Worm (Caenorhabditis elegans) whole organism, dauer: ENCODE results near the gene K08H10.10.
"Not testable (repeated sequence)": the region's sequence is repeated elsewhere in the genome, so short reads cannot be mapped to it uniquely, and the experiment has no call there.

Experiments
- unc-62 ChIP-seq: sonication (generic microtip); optimal IDR thresholded peaks from 2 replicates; lab custom pipeline; 2017; ENCODE audit warnings: missing biosample characterization, missing genetic modification reagents, missing genetic modification characterization

The K08H10.10 gene

DNA sequence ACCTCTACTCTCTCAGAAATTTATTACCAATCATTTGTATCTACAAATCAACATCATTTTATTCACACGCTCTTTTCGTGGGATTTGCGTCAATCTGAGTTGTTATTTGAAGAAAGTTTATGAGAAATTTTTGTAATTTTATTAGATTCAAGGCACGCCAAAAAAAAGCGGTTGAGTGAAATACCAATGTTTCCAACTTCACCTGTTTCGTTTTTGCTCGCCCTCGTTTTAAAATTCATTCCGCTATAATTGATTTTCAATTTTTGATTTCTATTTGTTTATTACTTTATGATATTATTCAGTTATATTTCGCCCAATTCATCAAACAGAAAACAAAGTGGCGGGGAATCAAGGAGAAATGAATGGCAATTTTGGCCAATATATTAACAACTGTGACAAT is at the start of gene K08H10.10:
Gene K08H10.10 (plus strand): TSS at position 301 of the 400 bp plus-strand sequence.
- no peak for TF ChIP-seq unc-62 (GFP tag; lab: Kevin White, UChicago)

DNA sequence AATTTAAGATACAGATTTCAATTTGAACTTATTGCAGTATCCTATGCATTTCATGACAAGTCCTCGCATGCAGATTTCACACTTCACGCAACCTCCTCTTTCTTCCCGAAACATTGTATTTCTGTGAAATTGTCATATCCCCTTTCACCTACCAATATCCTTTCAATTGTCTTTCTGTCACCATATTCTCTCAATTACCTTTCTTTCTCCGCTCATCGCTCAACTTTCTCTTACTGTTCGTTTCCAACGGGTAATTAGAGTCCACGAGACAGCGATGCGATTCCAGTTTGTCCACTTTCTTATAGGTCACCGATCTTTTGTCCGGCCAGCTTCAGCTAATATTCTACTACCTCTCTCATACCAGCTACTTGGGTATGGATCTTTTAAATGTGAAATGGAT is 48.5 kb upstream of the K08H10.10 start, which contains the start of gene mam-5:
Gene mam-5 (plus strand): TSS at position 304 of the 400 bp plus-strand sequence.
- no peak for TF ChIP-seq unc-62 (GFP tag; lab: Kevin White, UChicago)

DNA sequence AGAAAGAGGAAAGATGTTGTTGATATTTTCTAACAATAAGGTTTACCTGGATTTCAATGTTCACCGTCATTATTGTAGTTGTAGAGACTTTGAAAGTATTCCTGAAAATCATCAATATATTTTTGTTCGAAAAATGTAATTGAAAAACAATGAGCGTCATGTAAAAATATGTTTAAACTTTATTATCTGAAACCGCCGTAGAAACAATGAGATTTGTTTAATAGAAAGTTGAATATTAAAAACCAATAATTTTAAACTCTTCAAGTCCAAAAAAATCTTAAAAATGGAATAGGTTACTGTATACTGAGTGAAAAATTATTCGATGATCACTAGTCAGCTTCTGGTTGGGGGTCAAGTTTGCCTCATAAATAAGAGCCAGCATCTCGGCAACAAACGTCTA is 42.6 kb upstream of the K08H10.10 start, which contains the start of gene anmt-3:
Gene anmt-3 (minus strand): TSS at position 101 of the 400 bp plus-strand sequence.
- TF ChIP-seq unc-62 (GFP tag; lab: Kevin White, UChicago): no peak

DNA sequence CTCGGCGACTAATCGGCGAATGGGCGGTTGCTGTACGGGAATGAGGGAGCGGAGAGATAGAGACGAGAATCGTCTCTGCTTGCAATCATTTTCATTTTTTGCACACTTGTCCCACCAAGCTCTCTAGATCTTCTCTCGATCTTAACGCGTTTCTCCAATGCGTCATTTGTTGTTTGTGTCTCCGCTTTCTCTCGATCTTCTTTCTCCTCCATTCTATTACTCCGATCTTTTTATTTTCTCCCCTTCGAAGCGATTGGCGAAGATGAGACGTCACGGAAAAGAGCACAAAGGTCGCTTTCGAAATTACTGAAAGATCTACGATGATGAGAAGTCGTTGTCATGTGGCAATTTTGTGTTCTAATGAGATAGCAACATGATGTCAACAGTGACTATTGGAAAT is 42.2 kb upstream of the K08H10.10 start:
- TF ChIP-seq unc-62 (GFP tag; lab: Kevin White, UChicago): no peak

DNA sequence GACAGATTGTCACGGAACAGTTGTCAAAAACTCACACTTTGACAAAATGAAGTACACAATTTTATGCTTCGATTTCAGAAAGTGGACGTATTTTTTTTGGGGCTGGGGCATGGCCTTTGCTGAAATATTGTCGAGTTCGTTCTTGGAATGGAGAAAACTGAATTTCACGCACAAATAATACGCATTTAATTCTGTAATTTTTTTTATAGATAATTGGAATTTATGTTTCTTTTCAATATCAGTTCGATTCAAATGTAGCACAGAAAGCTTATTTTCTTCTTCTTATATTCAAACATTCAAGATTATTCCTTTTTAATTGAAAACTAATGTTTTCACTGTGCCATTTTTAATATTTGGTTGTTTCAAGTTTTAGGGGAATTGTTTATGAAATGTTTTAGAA is 40.5 kb upstream of the K08H10.10 start, which contains the start of gene T07C12.10:
Gene T07C12.10 (minus strand): TSS at position 101 of the 400 bp plus-strand sequence.
- TF ChIP-seq unc-62 (GFP tag; lab: Kevin White, UChicago): no peak

DNA sequence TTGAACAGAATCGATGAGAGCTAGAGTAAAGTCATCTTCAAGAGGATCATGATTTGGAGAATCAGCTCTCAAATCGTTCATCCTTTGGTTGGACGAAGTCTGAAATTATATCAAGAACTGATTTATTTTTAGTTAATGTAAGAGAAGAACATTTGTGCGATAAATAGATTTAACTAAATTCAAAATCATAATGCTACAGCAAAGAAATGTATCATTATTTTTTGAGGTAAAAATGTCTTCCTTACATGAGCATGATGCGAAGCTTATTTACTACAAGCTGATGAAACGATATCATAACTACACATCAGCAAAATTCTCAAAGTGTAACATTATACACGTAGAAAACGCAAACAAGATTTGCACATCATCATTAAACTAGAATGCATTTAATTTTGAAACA is 38.5 kb upstream of the K08H10.10 start, which contains the start of gene madf-4:
Gene madf-4 (minus strand): TSS at position 101 of the 400 bp plus-strand sequence.
- no peak for TF ChIP-seq unc-62 (GFP tag; lab: Kevin White, UChicago)

DNA sequence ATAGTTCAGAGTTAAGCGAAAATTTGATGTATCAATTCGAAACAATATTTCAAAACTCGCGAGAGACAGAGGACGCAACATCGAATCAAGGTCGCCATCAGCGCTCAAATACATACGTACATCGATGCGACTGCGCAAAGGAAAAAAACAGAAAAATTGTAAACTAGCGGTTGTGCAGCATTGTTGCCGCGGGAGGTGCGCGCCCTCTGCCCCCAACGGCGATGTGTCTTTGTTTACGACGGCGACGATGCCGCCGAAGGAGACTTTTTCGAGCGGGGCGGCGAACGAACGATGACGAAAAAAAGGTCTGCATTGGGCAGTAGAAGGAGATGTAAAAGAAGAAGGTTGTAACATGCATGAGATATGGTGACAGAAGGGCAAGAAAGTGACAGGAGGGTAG is 37.9 kb upstream of the K08H10.10 start:
- no peak for TF ChIP-seq unc-62 (GFP tag; lab: Kevin White, UChicago)

DNA sequence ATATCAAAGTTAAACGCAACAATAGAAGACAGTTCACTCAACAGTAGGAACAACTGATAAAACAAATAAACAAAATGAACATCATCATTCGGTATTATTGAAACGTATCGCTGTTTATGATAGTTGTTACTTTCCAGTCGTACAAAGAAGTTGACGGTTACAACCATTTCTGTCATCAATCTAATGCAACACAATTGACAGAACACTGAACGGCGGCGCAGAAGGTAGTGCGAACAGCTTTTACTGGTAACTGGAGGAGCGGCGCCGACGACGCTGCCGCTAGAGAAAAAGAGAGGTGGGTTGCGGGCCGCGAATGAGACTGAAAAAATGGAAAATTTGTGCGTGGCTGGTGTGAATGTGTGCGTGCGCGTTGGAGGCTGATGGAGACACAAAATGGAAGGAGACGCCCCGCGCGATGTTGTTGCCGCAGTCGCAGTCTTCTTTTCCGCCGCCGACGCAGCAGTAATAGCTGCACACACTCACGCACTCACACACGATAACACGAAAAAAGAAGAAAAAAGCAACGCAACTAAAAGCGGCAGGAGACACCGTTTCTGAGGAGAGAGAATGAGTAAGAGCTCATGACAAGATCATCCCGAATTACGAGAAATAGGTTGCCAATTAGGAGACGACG is 36.6 kb upstream of the K08H10.10 start:
- no peak for TF ChIP-seq unc-62 (GFP tag; lab: Kevin White, UChicago)

DNA sequence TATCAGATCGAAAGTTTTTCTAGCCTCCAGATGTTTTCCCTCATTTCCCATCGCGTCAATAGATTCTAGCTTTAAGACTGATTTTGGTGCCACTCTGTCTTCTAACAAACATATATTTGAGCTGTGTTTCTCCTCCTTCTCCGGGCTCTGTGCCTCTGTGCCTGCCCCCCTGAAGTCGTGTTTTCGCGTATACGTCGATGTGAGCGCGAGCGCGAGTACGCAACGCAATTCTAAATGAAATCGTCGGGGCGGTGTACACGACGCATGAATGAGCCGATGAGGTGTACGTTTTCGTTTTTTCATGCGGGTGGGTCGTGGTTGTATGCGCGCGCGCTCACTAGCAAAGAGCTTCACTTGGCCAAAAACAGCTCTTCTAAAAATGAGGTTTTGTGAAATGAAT is 35.0 kb upstream of the K08H10.10 start:
- TF ChIP-seq unc-62 (GFP tag; lab: Kevin White, UChicago): no peak

DNA sequence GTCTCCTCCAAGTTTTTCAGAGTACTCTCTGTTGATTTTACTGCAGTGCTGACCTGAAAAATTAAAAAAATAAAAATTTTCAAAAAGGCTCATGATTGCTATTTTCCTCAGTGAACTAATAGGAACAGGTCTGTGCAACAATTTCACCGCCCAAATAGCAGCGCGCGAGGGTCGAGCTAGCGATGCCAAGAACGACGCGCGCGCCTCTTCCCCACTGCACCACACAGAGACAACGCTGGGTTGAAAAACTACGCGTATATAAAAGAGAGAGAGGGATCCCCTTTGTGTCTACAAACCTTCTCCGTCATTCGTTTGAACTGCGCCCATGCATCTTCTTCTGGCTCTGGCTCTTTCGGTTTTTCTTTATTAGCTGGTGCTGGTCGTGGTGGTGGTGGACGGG is 30.7 kb upstream of the K08H10.10 start:
- no peak for TF ChIP-seq unc-62 (GFP tag; lab: Kevin White, UChicago)

DNA sequence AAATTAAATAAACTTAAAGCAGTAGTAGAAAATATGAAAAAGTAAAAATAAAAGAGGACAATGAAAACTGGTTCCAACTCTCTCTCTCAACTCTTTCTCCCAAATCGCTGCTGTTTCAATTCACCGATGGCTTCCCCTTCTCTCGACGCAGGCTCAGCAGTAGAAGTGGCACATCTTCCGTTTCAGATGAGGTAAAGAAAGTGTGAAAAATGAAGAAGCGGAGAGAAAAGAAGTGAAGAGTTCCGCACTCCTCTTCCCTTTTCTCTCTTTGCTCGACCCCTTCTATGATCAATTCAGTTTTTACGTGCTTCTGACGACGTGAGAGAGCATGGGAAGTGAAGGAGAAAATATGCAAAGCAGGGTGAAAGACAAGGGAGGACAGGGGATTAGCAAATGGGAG is 26.6 kb upstream of the K08H10.10 start:
- no peak for TF ChIP-seq unc-62 (GFP tag; lab: Kevin White, UChicago)

DNA sequence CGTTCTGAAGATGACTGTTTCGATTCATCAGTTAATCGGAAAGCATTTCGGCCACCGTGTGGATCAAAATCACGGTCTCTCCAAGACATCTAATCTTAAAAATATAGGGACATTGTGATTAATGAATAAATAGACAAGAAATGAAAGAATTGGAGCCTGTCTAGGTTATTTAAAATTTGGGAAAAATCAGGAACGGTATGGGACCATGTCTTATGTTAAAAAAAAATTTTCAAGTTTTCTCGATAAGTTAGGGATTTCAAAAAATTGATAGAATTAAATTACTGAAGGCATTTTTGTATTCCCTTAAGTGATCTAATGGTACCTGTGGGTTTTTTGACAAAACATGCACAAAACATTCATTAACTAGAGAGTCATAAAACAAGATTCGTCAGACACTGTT is 24.7 kb upstream of the K08H10.10 start, which contains the start of gene unc-41:
Gene unc-41 (minus strand): TSS at position 101 of the 400 bp plus-strand sequence.
- no peak for TF ChIP-seq unc-62 (GFP tag; lab: Kevin White, UChicago)

DNA sequence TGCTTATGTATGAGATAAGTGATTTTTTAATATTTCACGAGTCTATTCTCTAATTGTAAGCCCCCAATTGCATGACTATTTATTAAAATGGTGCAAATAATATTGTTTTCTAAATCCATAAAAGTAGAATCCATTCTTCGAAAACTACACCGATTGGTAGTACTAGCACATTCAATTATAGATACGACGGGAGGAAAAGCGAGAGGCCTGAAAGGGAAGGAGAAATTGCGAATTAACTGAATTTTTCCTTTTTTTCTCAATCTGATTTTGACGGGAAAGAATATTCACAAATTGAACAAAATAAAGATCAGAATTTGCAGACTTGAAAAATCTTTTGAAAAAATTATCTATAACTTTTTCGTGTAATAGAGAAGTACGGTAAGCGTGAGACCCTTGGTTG is 23.6 kb upstream of the K08H10.10 start:
- no peak for TF ChIP-seq unc-62 (GFP tag; lab: Kevin White, UChicago)

DNA sequence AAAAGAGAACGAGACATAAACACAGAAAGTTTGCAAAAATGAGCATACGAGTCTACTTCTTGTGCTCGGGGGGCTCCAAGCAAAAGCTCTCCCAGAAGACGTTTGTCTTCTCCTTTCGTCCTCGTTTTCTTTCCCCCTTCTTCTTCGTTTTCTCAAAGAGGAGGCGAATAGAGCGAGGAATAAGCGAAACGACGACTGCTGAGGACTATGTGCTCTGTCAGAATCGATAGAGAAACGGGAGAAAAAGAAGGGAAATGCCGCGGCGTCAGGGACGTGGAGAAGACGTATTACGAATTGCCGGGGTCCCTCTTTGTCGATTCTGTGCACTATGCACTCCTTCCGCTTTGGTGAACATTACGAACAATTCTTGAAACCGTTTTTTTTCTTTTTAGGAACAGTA is 22.4 kb upstream of the K08H10.10 start:
- TF ChIP-seq unc-62 (GFP tag; lab: Kevin White, UChicago): no peak

DNA sequence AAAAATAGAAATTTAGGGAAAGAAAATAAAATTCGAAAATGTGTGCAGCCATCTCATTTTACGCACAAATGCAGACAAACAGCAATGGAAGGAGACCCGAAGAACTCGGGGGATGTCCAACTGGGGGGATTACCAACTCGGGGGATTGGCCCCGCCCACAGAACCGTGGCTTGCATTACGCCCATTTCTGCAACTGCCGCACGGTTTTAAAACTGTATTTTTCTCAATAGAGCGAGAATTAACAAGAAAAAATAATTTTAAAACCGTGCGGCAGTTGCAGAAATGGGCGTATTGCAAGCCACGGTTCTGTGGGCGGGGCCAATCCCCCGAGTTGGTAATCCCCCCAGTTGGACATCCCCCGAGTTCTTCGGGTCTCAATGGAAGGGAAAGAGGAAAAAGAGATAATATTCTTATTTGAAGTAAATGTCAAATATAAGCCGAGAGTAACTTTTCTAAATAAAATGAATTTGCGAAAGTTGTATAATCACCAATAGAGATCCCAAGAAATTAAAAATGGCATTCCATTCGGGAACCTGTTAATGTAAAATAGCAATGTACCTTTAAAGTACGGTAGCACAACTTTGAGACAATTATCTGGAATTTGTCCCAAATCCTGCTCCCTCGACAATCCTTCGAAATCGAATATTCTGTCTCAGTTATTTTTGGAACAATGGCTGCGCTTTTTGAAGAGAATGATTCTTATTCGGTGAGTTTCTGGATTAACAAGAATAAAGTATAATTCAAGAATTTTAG is 20.0 kb upstream of the K08H10.10 start, which contains the start of the genes ruvb-1 and tofu-1:
Gene ruvb-1 (minus strand): TSS at position 72 of the 753 bp plus-strand sequence.
Gene tofu-1 (plus strand): TSS at position 417 of the 753 bp plus-strand sequence.
- TF ChIP-seq unc-62 (GFP tag; lab: Kevin White, UChicago): not testable (repeated sequence)

DNA sequence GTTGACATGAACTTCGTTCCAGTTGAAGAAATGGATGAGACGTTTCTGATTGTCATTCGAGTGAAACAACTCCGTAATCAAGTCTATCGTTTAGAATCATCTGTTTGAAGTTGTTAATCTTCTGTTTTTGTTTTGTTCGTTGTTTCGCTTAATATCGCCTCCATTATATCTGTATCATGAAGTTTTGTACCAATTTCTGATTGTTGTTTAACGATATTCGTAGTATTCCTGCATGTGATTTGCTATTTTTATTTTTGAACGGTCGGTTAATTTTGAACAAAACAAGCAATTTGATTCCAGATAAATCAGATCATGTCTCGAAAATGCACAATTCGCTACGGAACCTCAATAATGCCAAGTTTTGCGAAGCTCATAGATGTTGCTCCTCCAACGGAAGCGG is 18.3 kb upstream of the K08H10.10 start, which contains the start of gene C27H6.9:
Gene C27H6.9 (plus strand): TSS at position 301 of the 400 bp plus-strand sequence.
- TF ChIP-seq unc-62 (GFP tag; lab: Kevin White, UChicago): no peak
